Worm (Caenorhabditis elegans) whole organism, L3 larva: Measurements from ENCODE around the gene skr-20.

ENCODE experiments used
- ZK546.5 ChIP-seq: sonication (generic microtip); optimal IDR thresholded peaks from 2 replicates; lab custom pipeline; 2017; ENCODE audit warnings: missing biosample characterization, missing genetic modification characterization
- pha-4 ChIP-seq: fragments of 150-350 bp; optimal IDR thresholded peaks from 2 replicates; lab custom pipeline; 2014; ENCODE audit warnings: missing biosample characterization, missing genetic modification reagents, missing genetic modification characterization
- unc-39 ChIP-seq: sonication (generic microtip); optimal IDR thresholded peaks from 4 replicates; lab custom pipeline; 2017; ENCODE audit warnings: missing biosample characterization, missing genetic modification characterization

- TF ChIP-seq pha-4 (tag; lab: Kevin White, UChicago): no peak
- TF ChIP-seq unc-39: no peak
- no peak for TF ChIP-seq ZK546.5 (tag; lab: Kevin White, UChicago)
These were observed 48.9 kb downstream of the skr-20 start for ce11 chrX:13174437-13174836.
